Fruit fly (Drosophila melanogaster): Measurements from ENCODE around the gene FASN1.

Gene FASN1

DNA sequence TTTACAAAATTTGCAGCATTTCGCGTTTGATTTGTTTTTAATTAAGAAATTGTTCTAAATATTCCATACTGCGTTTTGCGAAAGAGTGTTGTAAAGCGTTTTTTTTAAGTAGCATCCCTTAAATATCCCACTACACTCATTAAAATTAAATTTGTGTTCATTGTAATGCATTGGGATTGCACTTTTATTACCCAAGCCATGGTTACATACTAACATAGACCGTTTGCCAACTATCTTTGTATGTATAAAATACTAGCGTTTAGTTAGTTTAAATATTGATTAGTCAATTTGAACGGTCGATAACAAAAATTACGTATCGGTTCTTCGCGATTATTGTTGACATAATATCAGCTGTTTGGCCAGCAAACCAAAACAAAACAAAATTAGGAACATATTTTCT, 16.6 kb upstream of the FASN1 start, which contains the start of the genes cnir and CG17221 (continued):
- TF ChIP-seq HmgZ (tag; optimal IDR thresholded peaks at IDR 0.05), result peak; percentile 71
- TF ChIP-seq CG32772 (GFP tag; IDR thresholded peaks at IDR 0.05), result no peak
- TF ChIP-seq Bgb (GFP tag; IDR thresholded peaks at IDR 0.05; ENCODE audit: partially characterized antibody), result peak; percentile 38; the same call in 1 of the 2 replicates
- no peak for TF ChIP-seq sc (optimal IDR thresholded peaks at IDR 0.05)
- TF ChIP-seq sc (GFP tag; optimal IDR thresholded peaks at IDR 0.05), result no peak
- no peak for TF ChIP-seq odd (GFP tag; optimal IDR thresholded peaks at IDR 0.05)
- TF ChIP-seq Neu2 (GFP tag; optimal IDR thresholded peaks at IDR 0.05; ENCODE audit: borderline replicate concordance), result no peak
- TF ChIP-seq CG6272 (GFP tag; IDR thresholded peaks at IDR 0.05), result peak; percentile 17; the same call in 1 of the 2 replicates
- peak; percentile 71 for TF ChIP-seq disco-r (GFP tag; optimal IDR thresholded peaks at IDR 0.05)
- peak; percentile 51 for TF ChIP-seq repo (GFP tag; optimal IDR thresholded peaks at IDR 0.05)
- TF ChIP-seq CG11695 (GFP tag; IDR thresholded peaks at IDR 0.05), result peak; percentile 48; the same call in 1 of the 3 replicates
- TF ChIP-seq aop (GFP tag; IDR thresholded peaks at IDR 0.05), result no peak
- TF ChIP-seq al (GFP tag; IDR thresholded peaks at IDR 0.05), result no peak
- no peak for TF ChIP-seq Sry-β (GFP tag; optimal IDR thresholded peaks at IDR 0.05)
- peak; percentile 54 for TF ChIP-seq Nf-YC (tag; optimal IDR thresholded peaks at IDR 0.05)
- no peak for TF ChIP-seq tll (GFP tag; optimal IDR thresholded peaks at IDR 0.05)
- peak; percentile 86 for TF ChIP-seq trem (tag; optimal IDR thresholded peaks at IDR 0.05)

DNA sequence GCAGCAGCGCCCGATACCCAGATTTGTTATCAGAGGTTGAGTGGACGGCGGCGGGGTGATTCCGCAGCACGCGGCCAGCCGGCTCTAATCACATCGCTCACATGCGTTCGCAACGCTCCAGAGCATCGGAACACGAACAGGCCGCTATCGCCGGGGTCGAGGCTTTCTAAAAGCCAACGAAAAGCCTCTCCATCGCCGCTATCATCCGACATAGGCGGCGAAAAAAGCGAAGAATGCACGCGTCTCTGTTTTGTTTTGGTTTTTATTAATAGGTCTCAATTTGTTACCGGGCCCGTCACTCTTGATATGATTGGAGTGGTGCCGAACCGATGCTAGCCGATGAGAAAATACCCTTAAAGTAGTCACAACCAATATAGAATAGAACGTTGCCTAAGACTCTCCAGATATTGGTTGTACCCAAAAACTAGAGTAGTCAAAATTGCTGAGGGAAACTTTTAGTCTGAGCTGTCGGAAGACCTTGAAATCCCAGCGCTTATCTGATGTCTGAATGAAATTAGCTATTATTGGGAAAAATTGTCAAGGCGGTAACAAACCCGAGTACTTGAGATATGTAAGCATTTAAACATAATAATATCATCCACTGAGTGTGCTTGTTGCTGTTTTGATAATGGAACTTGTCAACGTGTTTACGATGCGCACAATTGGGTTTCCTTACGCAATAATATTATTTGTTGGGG, 14.3 kb upstream of the FASN1 start, which contains the start of gene CG17261:
TSS of gene CG17261 (plus strand) at position 634 of the 698 bp plus-strand sequence.
- TF ChIP-seq vvl (GFP tag; IDR thresholded peaks at IDR 0.05) (peak; percentile 30; the same call in 1 of the 2 replicates), CG14050 (GFP tag; IDR thresholded peaks at IDR 0.05) (no peak), tna (GFP tag; IDR thresholded peaks at IDR 0.05; ENCODE audit: partially characterized antibody) (no peak), sd (tag; optimal IDR thresholded peaks at IDR 0.05) (peak; percentile 88), Adf1 (GFP tag; IDR thresholded peaks at IDR 0.05) (peak; percentile 58; the same call in 1 of the 2 replicates), bab2 (GFP tag; optimal IDR thresholded peaks at IDR 0.05) (peak; percentile 28), CG5953 (GFP tag; IDR thresholded peaks at IDR 0.05) (no peak), kni (GFP tag; optimal IDR thresholded peaks at IDR 0.05) (no peak), croc (GFP tag; conservative IDR thresholded peaks at IDR 0.05) (no peak), Doc2 (GFP tag; IDR thresholded peaks at IDR 0.05) (no peak), lmd (GFP tag; IDR thresholded peaks at IDR 0.05) (peak; percentile 24; the same call in 1 of the 2 replicates), CG1647 (GFP tag; optimal IDR thresholded peaks at IDR 0.05) (no peak), Fer2 (tag; optimal IDR thresholded peaks at IDR 0.05) (no peak), NK7.1 (GFP tag; optimal IDR thresholded peaks at IDR 0.05) (no peak), CG18619 (GFP tag; optimal IDR thresholded peaks at IDR 0.05) (no peak), Sin3A (optimal IDR thresholded peaks at IDR 0.05) (no peak), gem (tag; optimal IDR thresholded peaks at IDR 0.05) (peak; percentile 52), amos (GFP tag; IDR thresholded peaks at IDR 0.05; ENCODE audit: partially characterized antibody) (no peak; the same call in 1 of the 2 replicates), prd (optimal IDR thresholded peaks at IDR 0.05) (no peak), prd (GFP tag; IDR thresholded peaks at IDR 0.05) (0 out of 3 replicates have a peak, but pooled peaks have one; percentile 28), zfh2 (GFP tag; optimal IDR thresholded peaks at IDR 0.05) (peak; percentile 34), Mad (GFP tag; optimal IDR thresholded peaks at IDR 0.05) (no peak), sr (GFP tag; IDR thresholded peaks at IDR 0.05) (no peak), CG8359 (GFP tag; optimal IDR thresholded peaks at IDR 0.05; ENCODE audit: borderline replicate concordance) (no peak), Xbp1 (GFP tag; optimal IDR thresholded peaks at IDR 0.05) (peak; percentile 33), D19A (tag; optimal IDR thresholded peaks at IDR 0.05) (peak; percentile 96), CG7928 (GFP tag; optimal IDR thresholded peaks at IDR 0.05) (no peak), Opbp (GFP tag; IDR thresholded peaks at IDR 0.05; ENCODE audit: partially characterized antibody) (no peak), CG11723 (GFP tag; optimal IDR thresholded peaks at IDR 0.05) (no peak), btn (GFP tag; optimal IDR thresholded peaks at IDR 0.05) (no peak), CG34376 (GFP tag; optimal IDR thresholded peaks at IDR 0.05) (peak; percentile 99), fd3F (GFP tag; optimal IDR thresholded peaks at IDR 0.05) (no peak), az2 (GFP tag; optimal IDR thresholded peaks at IDR 0.05) (peak; percentile 33)
